Fruit fly (Drosophila melanogaster) ovary, adult (tissue): ENCODE data around the gene CG13771.

Source experiments
- CG17801 ChIP-seq: fragments of 200-800 bp; optimal IDR thresholded peaks from 2 replicates; lab custom pipeline; 2019; ENCODE audit warnings: missing biosample characterization, mild to moderate bottlenecking, missing genetic modification characterization, moderate library complexity; ENCODE audit not compliant: partially characterized antibody

CG13771 gene

DNA sequence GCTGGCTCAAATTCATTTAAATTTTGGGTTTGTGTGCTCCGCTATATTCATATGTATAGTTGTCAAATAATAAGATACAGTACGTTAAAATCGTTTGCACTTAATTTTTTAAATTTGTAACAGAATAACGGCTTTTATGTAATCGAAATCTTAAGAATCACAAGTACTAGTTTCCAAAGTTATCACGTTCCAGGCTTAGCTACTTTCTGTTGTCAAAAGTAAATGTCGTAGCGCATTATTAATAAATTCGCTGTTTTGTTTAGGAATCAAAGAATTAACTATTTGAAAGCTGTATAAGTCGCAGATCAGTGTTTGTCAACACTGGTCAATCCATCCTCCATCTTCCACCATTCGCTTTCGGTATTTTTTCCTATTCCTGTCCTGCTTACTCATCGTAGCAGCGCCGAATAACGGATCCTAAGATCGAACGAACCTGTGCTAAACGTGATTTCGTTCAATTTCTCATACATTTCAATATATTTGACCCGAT, at the start of gene CG13771, which contains the start of the genes CG34310 and cup:
CG13771 (minus strand) TSS at position 51 of the 490 bp plus-strand sequence.
CG34310 (plus strand) TSS at position 103 of the 490 bp plus-strand sequence.
cup (plus strand) TSS at position 103 of the 490 bp plus-strand sequence.
- TF ChIP-seq CG17801 = no peak

DNA sequence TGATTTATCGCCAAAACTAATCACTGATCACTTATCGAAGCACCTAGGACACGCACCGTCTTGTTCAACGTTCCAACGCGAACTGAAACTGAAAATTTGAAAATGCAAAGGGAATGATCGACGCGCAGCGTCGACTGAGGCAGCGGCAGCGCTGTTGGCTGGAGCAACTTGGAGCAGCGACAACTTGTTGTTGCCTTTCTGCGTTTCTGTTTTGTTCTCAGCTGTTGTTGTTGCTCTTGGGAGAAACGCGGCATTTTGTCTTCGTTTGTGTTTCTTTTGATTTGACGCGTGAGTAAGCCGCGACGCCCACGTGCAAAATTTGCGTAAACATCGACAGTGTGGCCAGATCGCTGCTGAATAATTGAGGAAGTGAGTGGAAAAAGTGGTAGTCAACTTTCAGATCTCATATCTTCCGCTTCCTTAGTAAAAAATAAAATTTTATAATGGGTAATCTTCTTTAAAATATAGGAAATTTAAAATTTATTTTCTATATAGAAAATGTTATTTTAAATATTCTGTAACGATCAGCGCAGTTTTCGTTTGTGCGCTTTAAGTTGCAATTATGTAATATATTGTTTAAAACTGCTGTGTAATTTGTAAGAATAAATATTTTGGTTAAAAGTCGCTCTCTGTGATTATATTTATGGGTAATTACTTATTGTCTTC, 45.7 kb upstream of the CG13771 start, which contains the start of gene Tsp:
Tsp (minus strand) TSS at position 90 of the 666 bp plus-strand sequence.
- TF ChIP-seq CG17801 = no peak

DNA sequence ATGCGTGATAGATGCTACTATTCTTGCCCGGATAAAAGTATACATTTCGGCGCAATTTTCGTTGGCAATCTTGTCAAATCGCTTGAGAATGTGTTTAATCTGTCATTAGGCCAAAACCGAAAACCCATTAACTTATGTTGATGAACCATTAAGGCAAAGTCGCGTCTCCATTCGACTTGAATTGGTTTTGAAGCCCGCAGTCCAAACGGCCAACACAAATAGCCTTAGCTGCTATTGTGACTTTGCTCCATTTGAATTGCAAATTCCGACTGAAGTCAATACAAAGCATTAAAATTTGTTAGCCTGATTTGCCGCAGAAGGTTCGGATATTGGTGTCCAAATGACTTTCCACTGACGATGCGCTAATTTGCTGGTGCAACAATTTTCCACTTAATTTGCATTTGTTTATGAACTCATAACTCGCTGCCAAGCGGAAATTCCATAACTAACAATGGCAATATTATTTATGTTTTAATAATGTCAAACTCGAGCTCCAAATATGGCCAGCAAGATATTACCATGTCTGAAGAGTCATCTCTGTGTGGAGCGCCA, 43.0 kb upstream of the CG13771 start:
- TF ChIP-seq CG17801 = no peak

DNA sequence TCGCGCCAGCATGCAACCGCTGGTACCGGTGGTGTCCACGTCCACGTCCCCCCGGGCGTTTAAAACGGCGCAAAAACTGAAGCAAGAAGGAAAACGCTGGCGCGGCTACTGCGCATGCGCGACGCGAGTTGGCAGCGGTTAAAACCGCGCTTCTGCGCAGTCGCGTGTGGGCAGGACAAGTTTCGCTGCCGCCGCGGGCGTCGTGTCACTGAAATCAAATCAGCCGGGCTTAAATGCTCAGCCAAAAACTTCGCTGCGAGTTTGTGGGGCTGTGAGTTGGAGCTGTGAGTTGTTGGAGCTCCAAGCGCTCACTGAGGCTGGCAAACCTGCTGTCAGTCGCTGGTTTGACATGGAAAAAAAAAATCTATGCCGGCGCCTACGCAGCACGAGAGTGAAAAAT, 41.7 kb upstream of the CG13771 start:
- no peak for TF ChIP-seq CG17801

DNA sequence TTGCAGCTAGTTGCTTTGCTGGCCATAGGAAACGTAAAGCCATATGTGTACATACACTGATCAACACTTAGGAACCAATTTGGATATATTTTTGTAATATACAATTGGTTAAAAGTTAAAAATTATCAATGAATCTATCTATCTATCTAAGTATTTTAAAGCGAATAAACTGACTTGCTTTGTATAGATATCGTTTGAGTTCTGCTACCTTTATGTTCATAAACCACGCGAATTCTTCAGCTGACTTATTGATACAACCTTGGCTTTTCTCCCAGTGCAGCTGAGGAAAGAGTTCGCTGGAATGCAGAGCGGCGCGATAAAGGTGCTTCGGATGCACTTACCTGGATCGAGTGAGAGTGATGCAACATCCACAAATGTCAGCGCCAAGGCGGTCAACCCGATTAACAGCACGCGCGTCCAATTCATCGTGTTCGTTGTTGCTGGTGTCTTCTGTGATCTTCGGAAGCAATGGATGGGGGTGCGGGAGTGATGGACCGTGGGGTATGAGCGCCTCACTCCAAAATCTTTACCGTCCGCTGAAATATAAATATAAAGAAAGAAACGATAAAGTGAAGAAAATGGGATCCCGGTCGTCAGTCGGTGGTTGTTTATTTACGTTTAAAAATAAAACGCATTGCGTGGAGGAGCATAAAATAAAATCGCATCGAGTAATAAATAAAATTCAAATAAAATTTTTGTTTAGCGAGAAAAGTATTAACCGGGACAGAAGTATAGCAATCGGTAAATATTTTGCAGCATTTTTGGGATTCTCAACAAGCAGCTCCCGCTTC, 38.2 kb upstream of the CG13771 start:
- no peak for TF ChIP-seq CG17801

DNA sequence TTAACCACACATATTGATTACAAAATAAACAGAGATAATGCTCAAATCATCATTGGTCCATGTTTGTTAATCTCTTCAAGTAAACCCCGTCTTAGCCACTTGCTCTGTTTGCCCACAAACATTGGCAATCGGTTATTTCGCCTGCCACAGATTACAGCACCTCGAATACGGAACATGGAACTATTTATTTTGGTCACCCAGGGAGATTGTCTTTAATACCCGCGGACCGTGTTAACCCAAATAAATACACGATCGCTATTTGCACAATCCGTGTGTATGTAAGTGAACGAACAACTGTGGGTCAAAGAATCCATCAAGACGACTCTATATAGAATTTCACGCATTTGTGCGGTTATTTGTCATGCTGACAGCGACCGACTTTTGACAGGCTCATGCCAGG, 37.3 kb upstream of the CG13771 start:
- no peak for TF ChIP-seq CG17801

DNA sequence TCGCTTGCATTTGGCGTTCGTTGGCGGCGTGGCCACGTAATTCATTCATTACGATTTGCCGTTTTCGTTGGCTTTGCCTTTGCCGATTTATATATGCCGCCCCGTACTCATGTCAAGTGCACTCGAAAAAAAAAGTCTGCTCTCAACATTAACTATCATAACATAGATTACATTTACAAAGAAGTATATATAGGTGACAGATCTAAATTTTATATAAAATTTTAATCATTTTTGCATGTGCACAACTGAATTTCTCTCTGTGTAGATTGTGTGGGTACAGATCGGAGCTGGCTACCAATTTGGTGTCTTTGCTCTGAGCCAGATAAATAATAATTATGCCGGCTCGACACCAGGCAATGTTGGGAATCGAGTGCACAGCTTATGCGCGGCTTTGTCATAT, 35.0 kb upstream of the CG13771 start:
- TF ChIP-seq CG17801 = no peak

DNA sequence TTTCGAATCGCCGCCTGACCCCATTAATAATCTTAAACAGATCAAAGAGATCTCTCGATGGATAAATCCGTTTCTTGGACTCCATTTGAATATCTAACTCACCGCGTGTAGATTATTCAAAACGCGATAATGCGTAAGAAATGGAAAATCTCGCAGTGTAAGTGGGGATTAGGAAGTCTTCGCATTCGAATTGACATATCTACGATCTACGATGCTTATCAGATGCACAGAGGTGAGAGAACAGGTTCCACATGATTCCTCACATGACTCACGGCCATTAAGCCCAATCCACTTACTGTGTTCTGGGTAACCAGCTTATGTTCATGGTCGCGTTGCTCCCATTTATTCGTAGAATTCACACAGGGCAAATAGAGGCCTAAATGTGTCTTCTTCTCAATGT, 32.8 kb upstream of the CG13771 start:
- no peak for TF ChIP-seq CG17801

DNA sequence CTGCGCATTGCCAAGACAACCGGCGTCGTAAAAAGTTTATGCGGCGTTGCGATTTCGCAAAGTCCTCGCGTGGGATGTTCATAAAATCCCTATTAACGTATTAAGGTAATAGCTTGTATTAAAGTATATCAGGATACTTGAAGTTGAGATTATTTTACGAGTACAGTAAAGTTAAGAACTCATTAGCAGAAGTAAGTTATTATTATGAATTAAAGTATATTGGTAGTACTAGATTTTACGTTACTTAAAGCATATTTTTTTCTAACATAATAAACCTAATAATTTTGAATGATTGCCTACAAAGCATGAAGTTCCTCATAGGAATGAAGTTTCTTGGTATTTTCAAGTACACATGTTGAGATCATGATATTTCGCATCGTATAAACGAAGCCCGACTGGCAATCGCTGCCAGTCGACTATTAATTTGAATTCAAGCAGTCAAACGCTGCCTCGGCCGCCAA, 30.4 kb upstream of the CG13771 start:
- TF ChIP-seq CG17801 = no peak

DNA sequence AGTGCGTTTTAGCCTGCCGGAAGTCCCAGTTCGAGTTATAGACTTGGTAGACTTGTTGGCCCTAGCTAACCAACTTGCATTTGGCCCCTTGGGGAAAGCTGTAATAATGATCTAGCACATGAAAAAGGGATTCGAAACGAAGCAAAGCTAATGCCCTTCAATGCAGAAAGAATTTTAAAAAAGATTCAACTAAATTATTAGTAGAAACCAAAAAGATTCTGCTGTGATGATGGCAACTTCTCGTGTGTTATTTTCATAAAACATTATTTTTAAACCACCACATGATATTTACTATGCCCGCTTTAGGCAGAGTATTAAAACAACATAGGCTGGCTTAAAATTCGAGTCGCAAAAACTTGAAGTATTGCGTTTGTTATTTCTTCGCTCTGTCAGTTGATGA, 28.6 kb upstream of the CG13771 start:
- TF ChIP-seq CG17801 = no peak

DNA sequence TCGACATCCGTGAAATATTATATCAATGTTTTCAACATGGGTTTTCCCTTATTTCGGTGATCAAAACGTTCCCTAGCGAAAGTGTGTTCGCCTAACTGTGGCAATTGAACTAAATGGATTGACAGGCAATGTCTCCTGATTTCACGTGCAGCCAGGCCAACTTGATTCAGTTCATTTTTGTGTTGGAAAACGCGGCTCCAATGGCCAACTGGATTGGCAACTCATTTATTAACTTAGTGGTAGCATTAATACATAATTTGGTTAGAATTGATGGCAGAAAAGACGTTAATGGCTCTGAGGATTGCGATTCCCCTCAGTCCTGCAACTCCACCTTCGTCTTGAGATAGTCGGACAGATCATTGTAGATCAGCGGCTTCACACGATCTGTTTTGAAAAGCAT, 23.2 kb upstream of the CG13771 start, which contains the start of gene CG11327:
CG11327 (minus strand) TSS at position 101 of the 400 bp plus-strand sequence.
- TF ChIP-seq CG17801 = no peak

DNA sequence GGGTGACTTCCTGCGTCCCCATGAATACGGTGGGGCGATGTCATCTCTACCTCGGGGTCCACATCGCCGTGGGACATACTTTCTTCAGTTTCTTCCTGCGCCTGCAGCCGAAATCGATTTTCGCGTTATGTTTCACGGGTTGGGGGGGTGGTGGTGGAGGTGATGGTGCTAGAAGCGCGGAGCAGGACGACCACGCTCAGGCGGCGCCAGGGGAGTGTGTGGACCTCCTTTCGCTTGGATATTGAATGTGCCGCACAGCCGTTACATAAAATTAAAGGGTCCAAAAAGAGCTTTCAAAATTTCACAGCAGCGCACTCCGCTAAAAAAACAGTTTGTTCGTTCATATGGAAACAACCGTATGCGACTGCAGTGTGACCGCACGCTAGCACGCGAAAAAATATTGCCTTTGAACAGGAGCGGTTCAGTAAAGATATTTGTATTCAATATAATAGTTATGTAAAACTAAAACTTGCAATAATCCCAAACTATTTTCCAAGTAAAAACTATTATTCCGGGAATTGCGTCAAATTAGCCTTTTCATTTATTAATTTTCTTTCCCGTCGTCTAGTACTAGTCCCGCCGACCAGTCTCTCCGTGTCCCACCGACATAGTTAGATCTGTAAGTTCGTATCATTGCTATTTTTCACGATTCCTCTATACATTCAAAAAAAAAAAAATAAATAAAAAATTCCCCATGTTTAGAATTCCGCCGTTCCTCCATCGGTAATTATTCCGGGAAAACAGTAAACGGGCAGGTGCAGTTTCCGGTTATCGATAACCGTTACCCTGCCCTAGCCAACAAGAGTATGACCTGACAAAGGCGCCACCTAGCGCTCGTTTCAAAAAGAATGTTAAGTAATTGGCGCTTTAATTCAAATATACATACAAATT, 20.8 kb upstream of the CG13771 start, which contains the start of gene Nhe3:
Nhe3 (minus strand) TSS at position 373 of the 891 bp plus-strand sequence.
- TF ChIP-seq CG17801 = peak; percentile 70

DNA sequence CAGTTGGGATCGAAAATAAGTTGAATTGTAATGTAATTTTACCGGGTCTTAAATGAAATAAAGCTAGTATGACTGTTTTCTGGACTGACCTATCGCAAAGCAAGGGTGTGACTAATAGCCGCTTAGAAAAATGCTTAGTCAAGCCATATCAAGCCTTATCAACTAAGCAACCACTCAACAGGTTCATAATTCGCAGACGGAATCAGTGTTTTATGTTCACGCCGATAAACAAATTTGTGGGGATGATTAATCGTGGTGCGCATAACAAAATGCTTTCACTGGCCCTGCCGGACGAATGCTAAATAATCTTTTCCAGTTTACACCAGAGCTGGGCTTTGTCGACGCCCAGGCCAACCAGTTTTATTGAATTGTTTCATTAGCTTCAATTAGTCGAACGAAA, 19.5 kb upstream of the CG13771 start:
- no peak for TF ChIP-seq CG17801

DNA sequence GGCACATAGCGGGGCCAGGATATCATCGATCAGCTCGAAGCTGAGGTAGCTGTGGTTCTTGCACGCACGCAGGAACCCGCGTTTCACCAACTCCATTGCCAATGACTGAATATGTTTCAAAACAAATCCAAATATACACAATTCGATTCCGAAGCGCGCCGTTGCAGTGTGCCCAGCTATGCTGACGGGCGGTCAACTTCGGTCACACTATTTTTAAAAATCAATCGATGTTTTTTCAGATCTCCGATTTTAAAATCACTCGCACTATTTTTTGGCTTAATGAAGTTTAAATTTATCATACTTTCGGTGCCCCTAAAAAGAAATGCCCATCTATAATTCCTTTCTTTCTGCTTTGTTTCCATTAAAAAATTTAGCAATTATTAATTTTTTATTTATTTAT, 14.0 kb upstream of the CG13771 start, which contains the start of gene Nse1:
Nse1 (minus strand) TSS at position 173 of the 400 bp plus-strand sequence.
- no peak for TF ChIP-seq CG17801

DNA sequence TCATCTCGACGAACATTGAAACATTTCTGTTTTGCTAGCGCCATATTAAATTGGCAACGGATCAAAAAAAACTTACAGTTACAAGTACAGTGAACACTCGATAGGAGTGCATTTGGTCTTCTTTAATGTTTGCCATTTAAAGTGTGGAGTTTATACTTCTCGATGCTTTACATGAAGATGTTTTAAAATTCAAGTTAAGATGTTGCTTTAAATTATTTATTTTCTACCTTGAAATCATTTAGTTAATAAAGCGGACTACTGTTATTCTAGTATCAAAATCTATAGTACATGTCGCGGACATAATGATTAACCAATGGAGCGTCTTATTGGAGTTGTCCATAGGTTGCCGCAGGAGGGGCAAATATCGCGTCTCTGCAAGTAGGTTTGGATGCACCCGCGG, 13.1 kb upstream of the CG13771 start, which contains the start of gene cort:
cort (minus strand) TSS at position 101 of the 400 bp plus-strand sequence.
- peak; percentile 3 for TF ChIP-seq CG17801
